Worm (Caenorhabditis elegans): ENCODE data around the gene F54B3.2.

DNA sequence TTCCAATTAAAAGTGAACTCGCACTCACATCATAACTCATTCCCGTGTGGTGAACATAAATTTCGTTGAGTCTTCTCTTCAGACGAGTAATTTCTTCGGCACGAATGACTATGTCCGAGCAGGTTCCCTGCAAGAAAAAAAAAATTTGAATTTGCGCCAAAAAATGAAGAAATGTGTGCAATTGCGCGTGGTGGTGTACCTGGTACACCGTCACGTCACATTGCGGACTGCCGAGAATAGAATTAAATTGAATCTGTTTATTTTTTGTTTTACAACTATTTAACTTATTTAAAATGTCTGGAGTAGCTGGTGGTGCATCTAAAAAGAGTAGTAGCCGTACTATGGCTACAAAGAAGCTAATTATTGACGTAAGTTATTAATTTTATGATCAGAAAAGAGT, 31.0 kb upstream of the F54B3.2 start, which contains the start of gene mdt-22:
- TF ChIP-seq dao-5 (tag; optimal IDR thresholded peaks at IDR 0.05) (no peak), him-1 (tag; optimal IDR thresholded peaks at IDR 0.05) (peak; percentile 59), W03F9.2 (tag; optimal IDR thresholded peaks at IDR 0.05) (peak; percentile 84)

All from whole organism, L4/young adult.